Fruit fly (Drosophila melanogaster) whole organism, prepupa: ENCODE measurements around the gene mRpL30.

Experiments used
- Blimp-1 ChIP-seq: fragments of 200-800 bp; sonication (Bioruptor generic); optimal IDR thresholded peaks from 3 replicates; lab custom pipeline; 2017; ENCODE audit warnings: missing biosample characterization, missing genetic modification characterization, mild to moderate bottlenecking, moderate library complexity, missing genetic modification reagents
- CG10631 ChIP-seq: fragments of 200-800 bp; sonication (Bioruptor generic); optimal IDR thresholded peaks from 2 replicates; lab custom pipeline; 2016; ENCODE audit warnings: missing biosample characterization, missing genetic modification characterization
- CG10669 ChIP-seq: fragments of 200-800 bp; sonication (Bioruptor generic); optimal IDR thresholded peaks from 3 replicates; lab custom pipeline; 2018; ENCODE audit warnings: missing biosample characterization, mild to moderate bottlenecking, missing genetic modification characterization, moderate library complexity
- CG11902 ChIP-seq: fragments of 200-800 bp; sonication (Bioruptor generic); optimal IDR thresholded peaks from 3 replicates; lab custom pipeline; 2016; ENCODE audit warnings: missing biosample characterization, missing genetic modification characterization
- CG15336 ChIP-seq: fragments of 200-800 bp; sonication (Bioruptor generic); IDR thresholded peaks from 2 replicates; pipeline ENCODE4 v1.3.6; 2022; ENCODE audit warnings: missing biosample characterization, missing genetic modification characterization
- CG1621 ChIP-seq: fragments of 200-800 bp; sonication (Bioruptor generic); optimal IDR thresholded peaks from 3 replicates; lab custom pipeline; 2018; ENCODE audit warnings: missing biosample characterization, mild to moderate bottlenecking, missing genetic modification characterization
- CG16779 ChIP-seq: fragments of 200-800 bp; sonication (Bioruptor generic); optimal IDR thresholded peaks from 3 replicates; lab custom pipeline; 2017; ENCODE audit warnings: missing biosample characterization, mild to moderate bottlenecking, missing genetic modification characterization
- CG31627 ChIP-seq: fragments of 200-800 bp; sonication (Bioruptor generic); optimal IDR thresholded peaks from 3 replicates; lab custom pipeline; 2016; ENCODE audit warnings: missing biosample characterization, missing genetic modification characterization
- CG32006 ChIP-seq: fragments of 200-800 bp; sonication (Bioruptor generic); optimal IDR thresholded peaks from 3 replicates; lab custom pipeline; 2017; ENCODE audit warnings: missing biosample characterization, mild to moderate bottlenecking, missing genetic modification characterization
- CG34406 ChIP-seq: fragments of 200-800 bp; sonication (Bioruptor generic); optimal IDR thresholded peaks from 3 replicates; lab custom pipeline; 2016; ENCODE audit warnings: missing biosample characterization, missing genetic modification characterization
- CG3919 ChIP-seq: fragments of 200-800 bp; sonication (Bioruptor generic); optimal IDR thresholded peaks from 3 replicates; lab custom pipeline; 2016; ENCODE audit warnings: missing biosample characterization, missing genetic modification characterization
- CG4318 ChIP-seq: fragments of 200-800 bp; sonication (Bioruptor generic); optimal IDR thresholded peaks from 3 replicates; lab custom pipeline; 2017; ENCODE audit warnings: missing biosample characterization, mild to moderate bottlenecking, missing genetic modification characterization
- CG6163 ChIP-seq: fragments of 200-800 bp; sonication (Bioruptor generic); IDR thresholded peaks from 3 replicates; pipeline ENCODE4 v1.3.6; 2022; ENCODE audit warnings: missing biosample characterization, missing genetic modification characterization
- CG6792 ChIP-seq: fragments of 200-800 bp; sonication (Bioruptor generic); optimal IDR thresholded peaks from 3 replicates; lab custom pipeline; 2016; ENCODE audit warnings: missing biosample characterization, missing genetic modification characterization
- CG6808 ChIP-seq: fragments of 200-800 bp; sonication (Bioruptor generic); optimal IDR thresholded peaks from 3 replicates; lab custom pipeline; 2017; ENCODE audit warnings: missing biosample characterization, missing genetic modification characterization, mild to moderate bottlenecking, moderate library complexity, missing genetic modification reagents
- CG6854 ChIP-seq: fragments of 200-800 bp; sonication (Bioruptor generic); optimal IDR thresholded peaks from 2 replicates; lab custom pipeline; 2017; ENCODE audit warnings: missing biosample characterization, mild to moderate bottlenecking, missing genetic modification characterization
- CG7368 ChIP-seq: fragments of 200-800 bp; sonication (Bioruptor generic); optimal IDR thresholded peaks from 3 replicates; lab custom pipeline; 2016; ENCODE audit warnings: missing biosample characterization, missing genetic modification characterization
- CG8319 ChIP-seq: fragments of 200-800 bp; sonication (Bioruptor generic); optimal IDR thresholded peaks from 3 replicates; lab custom pipeline; 2016; ENCODE audit warnings: missing biosample characterization, missing genetic modification characterization
- CG9139 ChIP-seq: fragments of 200-800 bp; sonication (Bioruptor generic); optimal IDR thresholded peaks from 3 replicates; lab custom pipeline; 2017; ENCODE audit warnings: missing biosample characterization, mild to moderate bottlenecking, missing genetic modification characterization
- Eip75B ChIP-seq: fragments of 200-800 bp; sonication (Bioruptor generic); optimal IDR thresholded peaks from 3 replicates; lab custom pipeline; 2016; ENCODE audit warnings: missing biosample characterization, missing genetic modification characterization
- Eip78C ChIP-seq: fragments of 200-800 bp; sonication (Bioruptor generic); peaks from one replicate; lab custom pipeline; 2016; ENCODE audit warnings: missing biosample characterization, missing genetic modification characterization
- Ets21C ChIP-seq: fragments of 200-800 bp; sonication (Bioruptor generic); optimal IDR thresholded peaks from 3 replicates; lab custom pipeline; 2016; ENCODE audit warnings: missing biosample characterization, missing genetic modification characterization
- Gug ChIP-seq: fragments of 200-800 bp; sonication (Bioruptor generic); IDR thresholded peaks from 2 replicates; pipeline ENCODE4 v1.3.6; 2022; ENCODE audit warnings: missing biosample characterization, missing genetic modification characterization
- Hr4 ChIP-seq: fragments of 200-800 bp; sonication (Bioruptor generic); optimal IDR thresholded peaks from 3 replicates; lab custom pipeline; 2016; ENCODE audit warnings: missing biosample characterization, missing genetic modification characterization
- Met ChIP-seq: fragments of 200-800 bp; sonication (Bioruptor generic); optimal IDR thresholded peaks from 3 replicates; lab custom pipeline; 2016; ENCODE audit warnings: missing biosample characterization, missing genetic modification characterization
- OdsH ChIP-seq: fragments of 200-800 bp; sonication (Bioruptor generic); optimal IDR thresholded peaks from 3 replicates; lab custom pipeline; 2016; ENCODE audit warnings: missing biosample characterization, missing genetic modification characterization
- Smox ChIP-seq: fragments of 200-800 bp; sonication (Bioruptor generic); optimal IDR thresholded peaks from 3 replicates; lab custom pipeline; 2016; ENCODE audit warnings: missing biosample characterization, missing genetic modification characterization
- Sox102F ChIP-seq: fragments of 200-800 bp; sonication (Bioruptor generic); optimal IDR thresholded peaks from 2 replicates; lab custom pipeline; 2016; ENCODE audit warnings: missing biosample characterization, mild to moderate bottlenecking, missing genetic modification characterization
- achi ChIP-seq: fragments of 200-800 bp; sonication (Bioruptor generic); optimal IDR thresholded peaks from 3 replicates; lab custom pipeline; 2016; ENCODE audit warnings: missing biosample characterization, missing genetic modification characterization
- acj6 ChIP-seq: fragments of 200-800 bp; sonication (Bioruptor generic); optimal IDR thresholded peaks from 3 replicates; lab custom pipeline; 2016; ENCODE audit warnings: missing biosample characterization, missing genetic modification characterization
- dac ChIP-seq: fragments of 200-800 bp; sonication (Bioruptor generic); optimal IDR thresholded peaks from 2 replicates; lab custom pipeline; 2017; ENCODE audit warnings: missing biosample characterization, mild to moderate bottlenecking, missing genetic modification characterization
- eg ChIP-seq: fragments of 200-800 bp; sonication (Bioruptor generic); IDR thresholded peaks from 3 replicates; pipeline ENCODE4 v1.3.6; 2022; ENCODE audit warnings: missing biosample characterization, missing genetic modification characterization
- esn ChIP-seq: fragments of 200-800 bp; sonication (Bioruptor generic); optimal IDR thresholded peaks from 2 replicates; lab custom pipeline; 2016; ENCODE audit warnings: missing biosample characterization, mild to moderate bottlenecking, missing genetic modification characterization, moderate library complexity
- fd85E ChIP-seq: fragments of 200-800 bp; sonication (Bioruptor generic); optimal IDR thresholded peaks from 3 replicates; lab custom pipeline; 2016; ENCODE audit warnings: missing biosample characterization, missing genetic modification characterization
- fkh ChIP-seq: fragments of 200-800 bp; sonication (Bioruptor generic); optimal IDR thresholded peaks from 3 replicates; lab custom pipeline; 2017; ENCODE audit warnings: missing biosample characterization, mild to moderate bottlenecking, missing genetic modification characterization, moderate library complexity
- lz ChIP-seq: fragments of 200-800 bp; sonication (Bioruptor generic); optimal IDR thresholded peaks from 3 replicates; lab custom pipeline; 2016; ENCODE audit warnings: missing biosample characterization, missing genetic modification characterization
- net ChIP-seq: fragments of 200-800 bp; sonication (Bioruptor generic); optimal IDR thresholded peaks from 3 replicates; lab custom pipeline; 2016; ENCODE audit warnings: missing biosample characterization, missing genetic modification characterization
- salr ChIP-seq, 2 experiments: fragments of 200-800 bp; sonication (Bioruptor generic); optimal IDR thresholded peaks; 3 replicates each; lab custom pipeline; 2016 to 2018; ENCODE audit warnings: missing biosample characterization in 2 of 2, missing genetic modification characterization in 2 of 2, mild to moderate bottlenecking in 1 of 2
- spab ChIP-seq: fragments of 200-800 bp; sonication (Bioruptor generic); optimal IDR thresholded peaks from 2 replicates; lab custom pipeline; 2017; ENCODE audit warnings: missing biosample characterization, mild to moderate bottlenecking, missing genetic modification characterization, missing genetic modification reagents
- ss ChIP-seq, 2 experiments: fragments of 200-800 bp; sonication (Bioruptor generic); optimal IDR thresholded peaks; 2 replicates in 1 of 2; 3 replicates in 1 of 2; lab custom pipeline; 2017 to 2018; ENCODE audit warnings: mild to moderate bottlenecking in 2 of 2, missing biosample characterization in 2 of 2, missing genetic modification characterization in 2 of 2, moderate library complexity in 1 of 2
- svp ChIP-seq: fragments of 200-800 bp; sonication (Bioruptor generic); peaks from one replicate; lab custom pipeline; 2016; ENCODE audit warnings: missing biosample characterization, missing genetic modification characterization
- topi ChIP-seq: fragments of 200-800 bp; sonication (Bioruptor generic); optimal IDR thresholded peaks from 3 replicates; lab custom pipeline; 2016; ENCODE audit warnings: missing biosample characterization, missing genetic modification characterization
- vri ChIP-seq: fragments of 200-800 bp; sonication (Bioruptor generic); optimal IDR thresholded peaks from 3 replicates; lab custom pipeline; 2016; ENCODE audit warnings: missing biosample characterization, mild to moderate bottlenecking, missing genetic modification characterization

Gene mRpL30

dm6 chrX:4671194-4671626 is 23.5 kb downstream of the mRpL30 start:
- peak; percentile 12 for TF ChIP-seq CG10669 (GFP tag; lab: Kevin White, UChicago)
- no peak for TF ChIP-seq Eip75B
- no peak for TF ChIP-seq salr (GFP tag; optimal IDR thresholded peaks at IDR 0.05; lab: Kevin White, UChicago)
- TF ChIP-seq CG4318 (GFP tag; lab: Kevin White, UChicago): no peak
- TF ChIP-seq dac (GFP tag; lab: Kevin White, UChicago): no peak
- TF ChIP-seq CG7368 (GFP tag; lab: Kevin White, UChicago): no peak
- TF ChIP-seq Ets21C: no peak
- no peak for TF ChIP-seq CG11902 (GFP tag; lab: Kevin White, UChicago)
- TF ChIP-seq CG6854 (GFP tag; lab: Kevin White, UChicago): no peak
- peak; percentile 53 for TF ChIP-seq CG6163
- no peak for TF ChIP-seq achi
- TF ChIP-seq vri (GFP tag; lab: Kevin White, UChicago): no peak
- TF ChIP-seq CG8319 (GFP tag; lab: Kevin White, UChicago): no peak
- TF ChIP-seq acj6: no peak
- peak; percentile 53 for TF ChIP-seq CG6808 (GFP tag; lab: Kevin White, UChicago)
- peak; percentile 11 to 65 for TF ChIP-seq ss (GFP tag; optimal IDR thresholded peaks at IDR 0.05; lab: Kevin White, UChicago)
- no peak for TF ChIP-seq CG15336 (GFP tag; lab: Robert Waterston, UW)
- peak; percentile 42 for TF ChIP-seq CG9139 (GFP tag; lab: Kevin White, UChicago)
- TF ChIP-seq CG1621: no peak
- TF ChIP-seq Eip78C (GFP tag; lab: Kevin White, UChicago): peak; percentile 23
- TF ChIP-seq fkh: peak; percentile 0
- TF ChIP-seq CG3919: no peak
- TF ChIP-seq CG32006 (GFP tag; lab: Kevin White, UChicago): no peak
- TF ChIP-seq Sox102F (GFP tag; lab: Kevin White, UChicago): peak; percentile 2
- TF ChIP-seq CG16779 (tag; lab: Kevin White, UChicago): no peak
- TF ChIP-seq svp: no peak
- TF ChIP-seq, all 60 proteins: peak for 8

DNA sequence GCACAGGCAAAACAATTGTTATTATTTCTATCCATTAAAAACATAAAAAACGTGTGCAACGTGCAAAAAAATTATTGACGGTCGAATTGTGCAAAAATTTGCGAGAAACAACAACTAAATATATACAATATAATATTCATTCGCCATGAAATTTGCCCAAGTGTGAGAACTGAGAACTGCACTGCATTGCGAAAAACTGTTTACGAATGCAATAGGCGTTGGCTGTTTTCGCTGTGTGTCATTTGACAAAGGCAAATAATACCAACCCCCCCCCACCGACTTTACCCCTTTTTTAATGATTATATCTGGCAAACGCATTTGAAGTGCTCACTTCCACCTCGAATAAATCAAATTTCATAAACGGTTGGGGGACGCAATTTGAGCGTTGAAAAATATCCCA is 27.4 kb downstream of the mRpL30 start:
- TF ChIP-seq fd85E (no peak), vri (GFP tag; lab: Kevin White, UChicago) (no peak), OdsH (GFP tag; lab: Kevin White, UChicago) (no peak), CG6808 (GFP tag; lab: Kevin White, UChicago) (no peak), lz (GFP tag; lab: Kevin White, UChicago) (no peak), CG7368 (GFP tag; lab: Kevin White, UChicago) (no peak), Hr4 (GFP tag; lab: Kevin White, UChicago) (no peak), Ets21C (no peak), CG11902 (GFP tag; lab: Kevin White, UChicago) (no peak), CG4318 (GFP tag; lab: Kevin White, UChicago) (no peak), fkh (no peak), Smox (GFP tag; lab: Kevin White, UChicago) (no peak), spab (GFP tag; lab: Kevin White, UChicago) (no peak), topi (GFP tag; lab: Kevin White, UChicago) (no peak), CG31627 (GFP tag; lab: Kevin White, UChicago) (no peak)

DNA sequence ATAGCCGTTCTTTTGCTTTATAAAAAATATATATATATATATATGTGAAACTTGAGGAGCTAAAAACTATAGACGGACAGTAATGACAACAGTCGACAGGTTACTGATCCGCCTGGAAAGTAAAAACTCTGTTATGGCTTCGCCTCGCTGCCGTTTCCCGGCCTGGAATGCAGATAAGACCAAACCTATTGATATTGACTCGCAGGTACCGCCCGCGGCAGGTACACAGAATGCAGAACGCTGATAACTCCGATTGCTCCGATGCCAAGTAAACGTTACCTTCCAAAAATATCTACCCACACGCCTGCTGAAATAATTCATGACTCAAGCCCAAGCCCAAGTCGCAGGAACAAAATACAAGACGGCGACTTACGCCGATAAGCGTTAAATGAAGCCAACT is 29.8 kb downstream of the mRpL30 start:
- TF ChIP-seq Eip78C (GFP tag; lab: Kevin White, UChicago): peak; percentile 34
- TF ChIP-seq CG34406 (GFP tag; lab: Kevin White, UChicago): peak; percentile 11
- peak; percentile 33 for TF ChIP-seq Blimp-1 (GFP tag; lab: Kevin White, UChicago)
- peak; percentile 12 for TF ChIP-seq net
- TF ChIP-seq CG10631 (GFP tag; lab: Kevin White, UChicago): peak; percentile 27
- peak; percentile 59 for TF ChIP-seq vri (GFP tag; lab: Kevin White, UChicago)
- TF ChIP-seq Met (GFP tag; lab: Kevin White, UChicago): no peak
- peak; percentile 5 for TF ChIP-seq CG6792 (GFP tag; lab: Kevin White, UChicago)
- peak in 1 of 2 experiments; percentile 55 for TF ChIP-seq ss (GFP tag; optimal IDR thresholded peaks at IDR 0.05; lab: Kevin White, UChicago)
- 0 out of 3 replicates have a peak, but pooled peaks have one; percentile 34 for TF ChIP-seq CG6163
- no peak for TF ChIP-seq fd85E
- TF ChIP-seq eg: 0 out of 3 replicates have a peak, but pooled peaks have one; percentile 21
- TF ChIP-seq Gug: no peak
- TF ChIP-seq CG9139 (GFP tag; lab: Kevin White, UChicago): peak; percentile 22
- TF ChIP-seq svp: peak; percentile 52
- no peak for TF ChIP-seq CG6854 (GFP tag; lab: Kevin White, UChicago)
- TF ChIP-seq esn: peak; percentile 30
- peak; percentile 6 for TF ChIP-seq topi (GFP tag; lab: Kevin White, UChicago)
